Fruit fly (Drosophila melanogaster) ovary, adult (tissue): ENCODE results near the gene Mkp3.

Source experiments
- CG17801 ChIP-seq: fragments of 200-800 bp; optimal IDR thresholded peaks from 2 replicates; lab custom pipeline; 2019; ENCODE audit warnings: missing biosample characterization, mild to moderate bottlenecking, missing genetic modification characterization, moderate library complexity; ENCODE audit not compliant: partially characterized antibody

The Mkp3 gene

DNA sequence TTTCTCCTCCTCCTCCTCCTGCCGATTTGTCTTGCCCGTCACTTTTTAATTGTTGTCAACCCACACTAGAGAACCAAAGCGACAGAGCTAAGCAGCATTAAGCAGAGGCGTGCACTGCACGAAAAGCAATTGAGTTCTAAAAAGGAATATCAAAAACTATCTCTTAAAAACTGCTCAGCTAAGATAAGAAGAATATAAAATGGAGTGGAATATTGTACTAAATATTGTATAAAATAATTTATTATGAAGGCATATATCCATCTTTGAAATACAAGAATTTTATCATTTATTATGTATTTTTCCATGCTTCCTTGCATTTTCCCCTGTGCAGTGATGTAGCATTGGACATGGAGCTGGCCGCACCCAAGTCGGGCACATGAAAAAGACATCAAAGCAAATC lies 31.2 kb downstream of the Mkp3 start:
- no peak for TF ChIP-seq CG17801

DNA sequence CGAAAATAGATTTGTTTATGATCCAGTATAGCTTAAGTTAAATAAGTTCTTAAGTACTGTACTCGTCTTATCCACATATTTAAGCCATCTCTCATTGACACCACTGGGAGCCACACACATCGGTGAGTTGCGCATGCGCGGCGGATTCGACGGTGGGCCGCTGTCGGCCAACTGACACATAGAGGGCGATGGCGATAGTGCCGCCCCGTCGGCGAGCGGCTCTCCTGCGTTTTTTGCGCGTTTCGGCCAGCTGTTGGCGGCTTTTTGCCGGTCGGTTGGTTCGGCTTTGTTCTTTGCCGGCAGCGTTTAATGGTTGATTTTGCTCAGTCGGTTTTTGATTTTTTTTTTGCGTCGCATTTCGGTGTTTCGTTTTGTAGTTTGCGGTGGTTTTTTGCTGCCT lies 32.0 kb downstream of the Mkp3 start:
- no peak for TF ChIP-seq CG17801

DNA sequence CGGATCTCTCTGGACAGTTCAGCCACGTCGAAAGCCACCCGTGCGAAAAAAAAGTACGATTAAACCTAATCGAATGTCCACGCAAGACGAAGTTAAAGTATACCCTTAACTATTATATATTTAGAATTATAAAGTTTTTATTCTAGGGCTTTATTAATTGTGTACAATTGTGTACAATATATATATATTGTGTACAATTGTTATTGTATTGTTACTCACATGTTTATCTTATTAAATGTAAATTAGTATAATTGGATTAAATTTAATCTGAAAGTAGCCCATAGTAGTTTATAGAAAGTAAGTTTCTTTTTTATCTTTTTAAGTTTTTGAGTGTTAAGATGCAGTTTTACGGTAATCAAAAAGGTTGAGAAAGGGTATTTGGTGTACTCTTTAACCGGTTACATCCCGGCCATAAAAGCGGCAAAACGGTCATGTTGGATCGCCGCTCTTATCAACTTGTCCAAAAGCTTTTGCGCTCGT lies 32.8 kb downstream of the Mkp3 start, which contains the start of gene CG43407:
CG43407 (minus strand) TSS at position 51 of the 480 bp plus-strand sequence.
- no peak for TF ChIP-seq CG17801

DNA sequence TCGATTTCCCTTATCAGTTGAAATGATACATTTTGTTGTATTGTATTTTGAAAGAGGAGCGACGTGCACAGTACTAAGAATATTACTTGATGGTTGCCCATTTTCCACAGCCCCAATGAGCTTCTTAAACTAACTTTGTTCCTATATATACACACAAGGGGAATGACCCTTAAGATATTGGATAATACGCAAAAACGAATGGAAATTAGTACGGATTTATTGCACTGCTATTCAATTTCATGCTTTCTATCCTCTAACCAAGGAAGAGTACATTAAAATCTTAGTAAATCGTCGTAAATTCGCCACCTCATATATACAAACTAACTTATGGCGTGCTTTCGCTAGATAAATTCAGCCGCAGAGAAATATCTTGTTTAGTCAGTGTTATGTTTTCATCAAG lies 34.3 kb downstream of the Mkp3 start, which contains the start of gene Acp76A:
Acp76A (minus strand) TSS at position 101 of the 400 bp plus-strand sequence.
- TF ChIP-seq CG17801: no peak

DNA sequence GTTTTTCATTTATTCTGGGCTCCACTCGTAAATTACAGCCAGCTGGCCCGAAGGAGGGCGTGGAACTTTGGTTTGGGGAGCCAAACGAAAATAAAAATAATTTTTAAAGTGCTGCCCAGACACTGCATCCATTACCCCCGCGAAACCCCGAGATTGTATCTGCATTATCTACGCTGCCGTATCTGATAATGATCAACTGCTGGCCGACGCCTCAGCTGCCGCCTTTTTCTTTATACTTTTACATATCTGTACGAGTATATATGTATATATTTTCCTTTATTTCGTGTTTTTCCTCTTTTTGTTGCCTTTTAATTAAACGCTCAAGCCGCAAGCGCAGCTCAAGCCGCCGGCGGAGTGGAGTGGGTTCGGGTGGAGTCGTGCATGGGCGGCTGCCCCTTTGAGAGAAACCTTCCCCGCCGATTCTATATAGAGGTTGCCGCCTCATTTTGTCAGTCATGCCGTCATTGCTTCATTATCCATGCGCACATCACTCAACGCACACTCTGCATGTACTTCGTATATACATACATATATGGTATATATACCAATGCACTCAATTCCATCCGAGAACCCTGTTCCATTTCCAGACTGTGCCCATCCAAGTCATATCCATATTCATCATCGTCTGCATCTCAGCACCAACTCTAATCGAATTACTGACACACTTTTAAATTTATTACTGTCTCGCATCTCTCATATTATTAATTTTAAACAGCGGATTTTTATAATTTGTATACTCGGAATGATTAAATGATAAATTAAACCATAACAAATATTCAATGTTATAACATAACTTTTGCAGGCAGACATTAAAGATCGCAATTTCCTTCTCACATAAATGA lies 36.3 kb downstream of the Mkp3 start:
- TF ChIP-seq CG17801: no peak

DNA sequence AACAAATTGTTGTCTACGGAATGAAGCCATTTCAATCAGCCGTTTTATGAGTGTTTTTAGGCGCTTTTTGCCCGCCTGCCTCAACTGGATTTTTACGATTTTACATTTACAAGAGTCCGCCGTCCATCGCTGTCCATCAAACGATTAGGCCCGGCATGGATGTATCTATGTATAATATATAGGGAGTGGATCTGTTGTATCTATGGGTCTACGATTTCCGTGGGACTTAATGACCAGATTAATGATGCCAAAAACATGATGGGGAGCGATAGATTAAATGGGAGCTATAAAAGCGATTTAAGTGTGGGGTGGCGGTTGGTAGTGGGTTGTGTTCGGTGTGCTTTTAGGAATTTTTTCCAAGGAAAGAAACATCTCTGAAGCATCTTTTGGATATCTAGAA lies 37.5 kb downstream of the Mkp3 start:
- no peak for TF ChIP-seq CG17801

DNA sequence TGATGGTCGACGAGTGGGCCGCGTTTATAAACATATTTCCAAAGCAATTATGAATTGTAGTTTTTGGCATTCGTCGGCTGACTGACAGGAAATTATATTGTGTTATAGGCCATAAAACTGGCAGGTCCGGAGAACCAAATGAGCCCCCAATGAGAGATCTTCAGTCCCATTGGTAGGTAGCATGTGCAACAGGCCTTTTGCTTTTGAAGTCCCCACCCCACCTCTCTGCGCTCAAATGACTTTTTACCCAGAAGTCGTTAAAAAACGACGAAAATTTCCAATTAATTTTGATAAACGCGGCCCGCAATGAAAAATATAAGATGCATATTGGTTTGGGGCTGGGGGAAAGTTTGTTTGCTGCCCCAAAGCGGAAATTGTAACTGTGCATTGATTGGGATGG lies 38.0 kb downstream of the Mkp3 start:
- no peak for TF ChIP-seq CG17801

DNA sequence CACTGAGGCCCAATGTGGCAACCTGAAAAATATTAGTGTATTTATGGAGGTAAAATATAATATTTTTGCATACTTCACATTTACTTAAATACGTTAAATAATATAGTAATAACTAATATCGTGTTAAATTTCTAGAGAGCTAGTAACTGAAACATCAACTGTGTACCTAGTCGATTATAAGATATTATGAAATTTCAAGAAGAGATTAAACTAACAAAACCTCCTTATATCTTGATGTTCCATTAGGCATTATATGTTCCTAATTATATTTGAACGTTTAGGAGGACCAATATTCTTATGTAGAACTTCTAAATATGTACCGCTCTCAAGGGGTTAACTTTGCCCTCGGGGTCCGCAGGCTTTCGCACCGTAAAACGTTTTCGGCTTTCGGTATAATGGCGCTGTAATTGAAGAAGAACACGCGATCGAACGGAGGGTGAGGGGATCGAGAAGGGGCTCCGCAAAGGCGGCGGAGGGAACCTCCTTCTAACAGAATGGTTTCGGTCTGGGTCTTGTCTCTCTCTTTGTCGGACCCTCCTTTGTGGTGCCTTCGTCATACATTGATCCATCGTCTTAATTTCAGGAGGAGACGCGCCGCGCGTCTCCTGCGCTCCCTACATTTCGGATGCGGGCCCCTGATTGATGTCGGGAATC lies 39.7 kb downstream of the Mkp3 start:
- no peak for TF ChIP-seq CG17801

DNA sequence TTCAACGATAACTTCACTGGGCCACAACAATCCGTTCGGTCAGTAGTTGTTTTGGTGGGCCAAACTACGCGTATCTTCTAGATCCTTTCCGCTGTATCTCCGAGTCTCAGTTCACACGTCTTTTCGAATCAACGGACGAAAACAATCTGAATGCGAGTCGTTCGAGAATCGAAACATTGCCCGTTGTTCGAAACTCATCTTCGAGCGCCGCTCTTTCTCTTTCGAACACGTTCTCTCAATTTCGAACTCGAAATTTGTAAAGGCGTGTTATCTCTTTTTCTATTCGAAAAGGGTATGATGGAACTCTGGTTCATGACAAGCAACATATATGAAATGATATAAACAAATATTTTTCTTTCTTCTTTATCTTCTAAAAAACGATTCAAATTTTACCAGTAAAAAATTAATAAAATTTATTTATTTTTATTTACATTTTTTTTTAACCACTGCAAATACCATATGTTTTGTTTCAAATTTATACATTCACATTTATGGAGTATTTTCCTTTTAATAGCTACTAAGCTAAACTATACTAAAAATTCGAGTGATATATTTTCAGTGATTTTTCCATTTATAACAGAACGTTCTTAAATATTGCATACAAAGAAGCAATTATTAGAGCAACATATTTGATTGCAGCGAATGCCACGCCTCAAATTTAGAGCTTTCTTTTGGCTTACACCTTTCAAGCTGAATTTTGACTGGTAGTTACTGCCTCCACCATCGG lies 40.8 kb downstream of the Mkp3 start, which contains the start of gene nkd:
nkd (minus strand) TSS at position 151 of the 727 bp plus-strand sequence.
- peak; percentile 18 for TF ChIP-seq CG17801

DNA sequence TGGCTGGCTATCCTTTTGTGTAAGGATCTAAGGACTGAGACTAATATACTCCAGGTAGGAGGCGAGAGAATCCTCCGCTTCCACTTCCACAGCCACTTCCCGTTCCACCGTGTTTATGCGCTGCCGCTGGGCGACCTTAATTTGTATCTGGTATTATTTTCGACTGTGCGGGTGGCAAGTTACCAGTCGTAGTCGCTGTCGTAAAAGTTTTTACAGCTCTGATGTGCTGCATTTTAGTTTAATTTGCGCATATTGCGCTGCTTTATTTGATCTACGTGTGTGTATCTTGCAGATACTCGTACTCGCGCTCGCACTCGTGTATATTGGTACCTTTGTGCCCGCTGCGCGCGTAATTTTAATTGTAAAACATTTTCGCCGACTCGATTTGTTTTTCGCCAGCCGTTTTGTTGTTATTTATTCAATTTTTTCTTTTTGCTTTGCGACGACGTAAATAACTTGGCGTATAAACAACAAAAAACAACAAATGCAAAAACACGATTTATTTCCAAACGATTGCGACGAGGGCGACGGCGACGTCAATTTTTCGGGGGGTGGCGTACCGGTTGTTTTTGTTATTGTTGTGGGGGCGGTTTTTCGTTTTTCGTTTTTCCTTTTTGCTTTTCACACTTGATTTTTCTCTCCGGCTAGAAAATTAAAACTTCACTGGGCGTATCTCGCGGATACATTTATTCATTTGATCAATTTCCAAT lies 41.5 kb downstream of the Mkp3 start:
- TF ChIP-seq CG17801: peak; percentile 67

DNA sequence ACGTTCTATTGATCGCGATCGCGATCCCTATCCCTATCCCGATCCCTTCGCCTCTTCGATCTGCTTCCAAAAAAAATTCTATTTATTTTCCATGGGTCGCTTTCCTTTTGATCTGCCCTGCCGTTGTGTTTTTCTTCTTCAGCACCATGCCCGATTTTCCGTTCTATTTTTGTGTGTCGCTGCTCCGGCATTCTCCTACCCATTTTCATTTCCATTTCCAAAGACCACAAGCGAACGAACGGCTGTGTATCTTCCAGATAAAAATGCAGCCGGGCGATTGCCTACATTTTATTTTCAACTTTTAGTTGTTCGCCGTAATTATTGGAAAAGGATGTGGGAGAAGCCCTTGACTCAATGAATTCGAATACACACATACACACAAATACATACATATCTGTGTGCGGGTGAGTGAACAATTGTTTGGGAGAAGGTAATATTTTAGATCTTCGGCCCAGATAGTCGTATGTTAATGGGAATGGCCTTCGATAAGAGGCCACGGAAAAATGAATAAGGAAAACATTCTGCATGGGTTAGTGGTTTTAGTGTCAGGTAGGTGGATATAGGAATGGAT lies 42.7 kb downstream of the Mkp3 start:
- TF ChIP-seq CG17801: no peak

DNA sequence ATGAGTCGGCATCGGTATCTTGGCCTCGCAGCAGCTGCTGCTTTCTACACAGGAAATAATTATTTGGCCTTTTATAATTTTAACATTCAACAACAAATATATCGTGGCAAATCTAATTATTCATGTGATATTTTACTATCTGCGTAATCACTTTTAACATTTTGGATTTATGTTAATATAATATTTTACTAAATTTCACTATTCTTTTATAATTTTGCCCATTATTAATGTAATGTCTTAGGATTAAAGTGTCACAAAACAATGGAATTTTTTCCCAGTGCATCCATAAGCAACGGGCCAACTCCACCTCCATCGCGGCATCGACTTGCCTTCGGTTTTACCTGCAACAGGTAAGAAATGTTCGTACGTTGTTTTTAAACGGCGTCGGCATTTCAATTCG lies 43.7 kb downstream of the Mkp3 start:
- no peak for TF ChIP-seq CG17801

DNA sequence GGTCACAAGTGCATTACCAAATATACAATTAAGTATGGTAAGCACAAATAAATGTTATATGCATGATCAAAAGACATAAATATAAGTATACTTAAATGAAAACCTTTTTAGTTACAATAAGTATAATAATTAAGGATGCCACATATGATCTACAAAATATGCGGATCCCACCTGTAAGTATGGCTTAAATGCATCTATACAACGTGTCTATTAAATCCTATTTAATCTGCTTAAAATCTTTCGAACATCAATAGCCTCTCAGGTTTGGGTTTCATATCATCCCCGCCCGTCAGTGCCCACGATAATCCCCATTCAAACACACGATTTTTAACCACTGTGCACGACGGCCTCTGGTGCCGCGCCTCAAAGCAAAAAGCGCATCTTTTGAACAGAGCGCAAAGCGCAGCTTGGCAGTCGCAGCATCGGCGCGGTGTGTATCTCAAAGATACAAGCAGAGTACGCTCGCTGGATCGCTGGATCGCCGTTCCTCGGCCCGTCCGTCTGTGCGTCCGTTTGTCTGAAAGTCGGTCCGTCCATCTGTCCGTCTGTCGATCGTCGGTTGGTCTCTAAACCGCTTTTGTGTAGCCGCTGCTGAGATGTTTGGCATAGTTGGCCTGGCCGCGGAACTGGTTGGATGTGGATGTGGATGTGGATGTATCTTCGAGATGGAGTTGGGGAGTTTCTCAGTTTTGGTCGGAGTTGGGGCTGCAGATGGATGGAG lies 44.4 kb downstream of the Mkp3 start:
- TF ChIP-seq CG17801: no peak

DNA sequence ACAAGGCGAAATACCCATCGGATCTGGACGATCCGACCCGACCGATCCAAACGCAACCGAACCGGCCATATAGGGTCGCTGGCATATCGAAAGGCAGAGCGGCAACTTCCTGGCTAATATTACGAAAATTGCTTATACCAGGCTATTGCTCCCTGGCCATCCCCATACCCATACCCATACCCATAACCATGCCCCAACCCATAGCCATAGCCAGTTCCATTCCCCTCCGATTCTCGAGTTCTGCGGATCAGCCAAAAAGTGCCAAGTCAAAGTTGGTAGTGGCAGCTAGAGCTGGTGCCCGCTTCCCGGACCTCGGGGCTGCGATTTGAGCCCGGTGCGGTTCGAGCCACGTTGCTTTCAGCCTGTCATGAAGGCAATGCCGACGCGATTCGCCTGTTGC lies 45.1 kb downstream of the Mkp3 start:
- TF ChIP-seq CG17801: no peak

DNA sequence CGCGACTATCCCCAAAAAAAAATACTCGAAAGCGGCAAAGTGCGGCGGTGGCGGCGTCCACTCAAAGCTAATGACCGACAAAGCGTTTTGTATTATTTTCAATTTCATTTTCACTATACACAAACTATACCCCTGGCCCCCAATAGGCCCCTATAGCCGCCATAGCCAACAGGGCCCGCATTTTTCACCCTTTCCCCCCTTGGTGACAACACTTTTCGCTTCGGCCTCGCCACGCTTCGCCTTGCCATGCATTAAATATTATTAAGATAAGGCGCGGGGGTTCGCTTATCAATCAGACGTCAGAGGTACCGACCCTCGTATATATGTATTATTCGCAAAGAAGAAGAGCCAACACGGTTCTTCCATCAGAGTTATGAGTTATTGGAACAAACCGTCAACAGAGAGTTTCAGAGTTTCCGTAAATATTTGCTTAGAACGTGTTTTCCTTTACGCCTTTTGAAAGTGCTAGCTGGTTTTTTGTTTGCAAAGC lies 46.0 kb downstream of the Mkp3 start:
- TF ChIP-seq CG17801: no peak
